Fruit fly (Drosophila melanogaster) whole organism, wandering third instar larva: ENCODE results near the gene sowi.

Experiments used
- Abd-B ChIP-seq: fragments of >200 bp; optimal IDR thresholded peaks from 2 replicates; lab custom pipeline; 2017; ENCODE audit warnings: missing biosample characterization, missing genetic modification characterization
- CG9705 ChIP-seq: fragments of 200-800 bp; sonication (Bioruptor generic); optimal IDR thresholded peaks from 2 replicates; lab custom pipeline; 2018; ENCODE audit warnings: missing biosample characterization, mild to moderate bottlenecking, missing genetic modification characterization
- OdsH ChIP-seq: fragments of 200-800 bp; sonication (Bioruptor generic); optimal IDR thresholded peaks from 2 replicates; lab custom pipeline; 2016; ENCODE audit warnings: missing biosample characterization, mild to moderate bottlenecking, missing genetic modification characterization
- fru ChIP-seq: fragments of 200-800 bp; sonication (Bioruptor generic); optimal IDR thresholded peaks from 3 replicates; lab custom pipeline; 2016; ENCODE audit warnings: missing biosample characterization, mild to moderate bottlenecking, missing genetic modification characterization
- rgr ChIP-seq: fragments of 200-800 bp; sonication (Bioruptor generic); optimal IDR thresholded peaks from 3 replicates; lab custom pipeline; 2016; ENCODE audit warnings: missing biosample characterization, mild to moderate bottlenecking, missing genetic modification characterization

dm6 chr3R:6672303-6673007 lies 44.8 kb upstream of the sowi start:
- TF ChIP-seq OdsH (GFP tag; lab: Kevin White, UChicago), result no peak
- TF ChIP-seq rgr (GFP tag; lab: Kevin White, UChicago), result no peak
- TF ChIP-seq Abd-B (GFP tag; lab: Kevin White, UChicago), result no peak
- TF ChIP-seq CG9705, result no peak
- TF ChIP-seq fru (GFP tag; lab: Kevin White, UChicago), result no peak
